Fruit fly (Drosophila melanogaster): ENCODE measurements around the gene Ir85a.
A peak's percentile ranks its signal among the peaks of the same experiment; 100 is the strongest.

Gene Ir85a

DNA sequence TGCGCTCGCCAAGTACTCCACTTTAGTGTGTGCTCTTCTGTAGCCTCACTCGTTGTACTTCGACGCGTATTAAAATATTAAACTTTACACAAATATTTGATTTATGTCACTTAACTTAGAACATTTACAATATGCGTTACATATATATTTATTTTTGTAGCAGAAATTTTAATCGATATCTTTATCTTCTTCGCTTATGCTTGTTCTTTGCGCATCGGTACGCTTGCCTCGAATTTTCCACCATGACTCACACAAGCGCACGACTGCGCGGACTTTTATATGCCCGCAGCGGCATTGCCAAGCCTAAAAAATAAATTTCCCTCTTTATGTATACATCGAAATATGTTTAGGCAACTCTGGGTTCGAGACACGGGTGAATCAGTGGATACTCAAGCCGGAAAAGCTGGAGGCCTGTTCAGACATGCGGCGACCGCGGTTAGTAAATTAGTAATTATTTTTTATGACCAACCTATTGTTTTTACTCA is 26.0 kb downstream of the Ir85a start, which contains the start of gene aqz (continued):
- TF ChIP-seq bsh (GFP tag; optimal IDR thresholded peaks at IDR 0.05) (peak; percentile 6 to 43), tio (GFP tag; optimal IDR thresholded peaks at IDR 0.05) (peak; percentile 7), CG8281 (tag; optimal IDR thresholded peaks at IDR 0.05) (no peak), CG6854 (GFP tag; optimal IDR thresholded peaks at IDR 0.05) (peak; percentile 59), CG7839 (tag; optimal IDR thresholded peaks at IDR 0.05) (peak; percentile 58), CG11695 (GFP tag; IDR thresholded peaks at IDR 0.05) (peak; percentile 52; the same call in 1 of the 3 replicates), lbe (GFP tag; optimal IDR thresholded peaks at IDR 0.05) (no peak), mam (GFP tag; optimal IDR thresholded peaks at IDR 0.05) (peak; percentile 64), Asciz (GFP tag; optimal IDR thresholded peaks at IDR 0.05) (peak; percentile 64), jigr1 (GFP tag; IDR thresholded peaks at IDR 0.05) (no peak; the same call in 2 of the 3 replicates), CoRest (tag; optimal IDR thresholded peaks at IDR 0.05) (peak; percentile 62), CG14050 (GFP tag; IDR thresholded peaks at IDR 0.05) (no peak; the same call in 2 of the 3 replicates), CG17328 (GFP tag; IDR thresholded peaks at IDR 0.05) (peak; percentile 60), vvl (GFP tag; IDR thresholded peaks at IDR 0.05) (peak; percentile 85), CTCF (GFP tag; optimal IDR thresholded peaks at IDR 0.05) (peak; percentile 76), Sry-δ (GFP tag; optimal IDR thresholded peaks at IDR 0.05) (peak; percentile 77), CG17802 (tag; optimal IDR thresholded peaks at IDR 0.05) (peak; percentile 100), Bteb2 (GFP tag; optimal IDR thresholded peaks at IDR 0.05) (peak; percentile 53), CG9797 (GFP tag; optimal IDR thresholded peaks at IDR 0.05) (peak; percentile 87), bbx (GFP tag; IDR thresholded peaks at IDR 0.05; ENCODE audit: partially characterized antibody) (peak; percentile 66), CG9609 (GFP tag; optimal IDR thresholded peaks at IDR 0.05) (peak; percentile 53), MBD-R2 (GFP tag; IDR thresholded peaks at IDR 0.05) (peak; percentile 69), CG14014 (GFP tag; IDR thresholded peaks at IDR 0.05) (peak; percentile 60; the same call in 1 of the 2 replicates), NK7.1 (GFP tag; optimal IDR thresholded peaks at IDR 0.05) (peak; percentile 21), disco-r (GFP tag; optimal IDR thresholded peaks at IDR 0.05) (no peak), Sox100B (GFP tag; optimal IDR thresholded peaks at IDR 0.05) (no peak), CG10267 (tag; optimal IDR thresholded peaks at IDR 0.05) (peak; percentile 71), CG3281 (GFP tag; optimal IDR thresholded peaks at IDR 0.05) (peak; percentile 40), CHES-1-like (GFP tag; optimal IDR thresholded peaks at IDR 0.05) (peak; percentile 73), ssp (GFP tag; IDR thresholded peaks at IDR 0.05) (peak; percentile 92), ttk (GFP tag; IDR thresholded peaks at IDR 0.05) (peak; percentile 57; the same call in 1 of the 2 replicates), stwl (tag; optimal IDR thresholded peaks at IDR 0.05) (peak; percentile 84), Rfx (GFP tag; IDR thresholded peaks at IDR 0.05) (peak; percentile 74), CG1233 (GFP tag; optimal IDR thresholded peaks at IDR 0.05) (peak; percentile 68), CG13296 (GFP tag; optimal IDR thresholded peaks at IDR 0.05) (peak; percentile 69), CG12391 (tag; optimal IDR thresholded peaks at IDR 0.05) (peak; percentile 70), nmo (GFP tag; optimal IDR thresholded peaks at IDR 0.05) (peak; percentile 58), yki (optimal IDR thresholded peaks at IDR 0.05) (no peak), CG8478 (optimal IDR thresholded peaks at IDR 0.05) (no peak), chinmo (GFP tag; IDR thresholded peaks at IDR 0.05; ENCODE audit: partially characterized antibody) (peak; percentile 75; the same call in 2 of the 4 replicates), insv (GFP tag; optimal IDR thresholded peaks at IDR 0.05) (peak in 1 of 2 experiments; percentile 64), eyg (GFP tag; optimal IDR thresholded peaks at IDR 0.05) (peak; percentile 56), Deaf1 (tag; optimal IDR thresholded peaks at IDR 0.05) (peak; percentile 54), sim (GFP tag; IDR thresholded peaks at IDR 0.05) (0 out of 2 replicates have a peak, but pooled peaks have one; percentile 36), CG18011 (GFP tag; optimal IDR thresholded peaks at IDR 0.05) (peak; percentile 30), Nf-YA (GFP tag; IDR thresholded peaks at IDR 0.05) (peak; percentile 24; the same call in 1 of the 2 replicates), HmgZ (tag; optimal IDR thresholded peaks at IDR 0.05) (peak; percentile 90), lola (GFP tag; optimal IDR thresholded peaks at IDR 0.05) (no peak), kni (GFP tag; optimal IDR thresholded peaks at IDR 0.05) (peak; percentile 70), dan (GFP tag; IDR thresholded peaks at IDR 0.05) (no peak), CG8924 (tag; optimal IDR thresholded peaks at IDR 0.05) (peak; percentile 84)

All from whole organism, embryonic.